Fruit fly (Drosophila melanogaster): ENCODE results near the gene inaF-D.
A peak's percentile ranks its signal among the peaks of the same experiment; 100 is the strongest.

inaF-D gene

DNA sequence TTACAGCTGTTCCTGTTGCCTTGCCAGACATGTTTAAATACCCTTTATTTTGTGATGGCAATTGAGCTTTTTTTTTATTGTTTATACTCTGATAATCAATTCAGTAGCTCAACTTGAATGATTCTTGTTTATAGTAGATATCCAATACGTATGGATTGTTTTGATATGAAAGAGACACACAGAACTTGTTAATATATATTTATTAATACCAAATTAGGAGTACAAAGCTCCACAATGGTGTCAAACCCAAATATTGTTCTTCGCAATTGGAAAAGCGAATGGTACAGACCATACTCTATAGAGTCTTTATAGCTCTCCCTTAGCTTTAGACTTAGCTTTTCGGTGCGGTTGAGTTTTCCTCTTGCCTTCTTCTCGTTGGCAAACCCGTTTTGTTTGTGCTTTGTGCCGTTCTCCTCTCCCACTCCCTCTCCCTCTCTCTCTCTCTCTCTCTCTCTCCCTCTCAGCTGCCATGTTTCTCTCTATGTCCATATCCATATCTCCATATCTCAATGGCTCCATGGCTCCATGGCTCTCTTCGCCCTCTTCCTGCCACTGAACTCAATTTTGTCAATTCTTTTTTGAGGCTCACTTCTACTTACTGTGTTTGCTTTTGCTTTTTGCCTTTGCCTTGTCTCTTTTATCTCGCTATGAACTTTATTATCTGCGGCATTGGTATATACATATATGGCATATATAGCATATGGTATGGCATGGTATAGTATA lies 42.8 kb downstream of the inaF-D start (continued):
- TF ChIP-seq Scr (GFP tag; IDR thresholded peaks at IDR 0.05; ENCODE audit: partially characterized antibody), result no peak
- peak; percentile 75 for TF ChIP-seq lab (GFP tag; optimal IDR thresholded peaks at IDR 0.05)
- TF ChIP-seq gcm (GFP tag; optimal IDR thresholded peaks at IDR 0.05), result peak; percentile 30
- no peak for TF ChIP-seq CG17912 (GFP tag; optimal IDR thresholded peaks at IDR 0.05)
- TF ChIP-seq tap (tag; optimal IDR thresholded peaks at IDR 0.05), result peak; percentile 34
- TF ChIP-seq CG11696 (GFP tag; IDR thresholded peaks at IDR 0.05), result peak; percentile 40; the same call in 1 of the 2 replicates
- TF ChIP-seq chm (GFP tag; IDR thresholded peaks at IDR 0.05), result peak; percentile 38; the same call in 1 of the 2 replicates
- no peak for TF ChIP-seq zf30C (GFP tag; optimal IDR thresholded peaks at IDR 0.05)
- no peak for TF ChIP-seq CG34422 (GFP tag; IDR thresholded peaks at IDR 0.05)
- no peak for TF ChIP-seq CG10209 (GFP tag; optimal IDR thresholded peaks at IDR 0.05)
- peak; percentile 26 for TF ChIP-seq schlank (tag; optimal IDR thresholded peaks at IDR 0.05)
- TF ChIP-seq CG6813 (GFP tag; optimal IDR thresholded peaks at IDR 0.05), result peak; percentile 69
- no peak for TF ChIP-seq CG12104 (GFP tag; optimal IDR thresholded peaks at IDR 0.05)
- TF ChIP-seq CG10979 (tag; optimal IDR thresholded peaks at IDR 0.05), result no peak
- TF ChIP-seq Atf6 (GFP tag; IDR thresholded peaks at IDR 0.05), result peak; percentile 59
- TF ChIP-seq org-1 (GFP tag; optimal IDR thresholded peaks at IDR 0.05), result no peak
- peak; percentile 75 for TF ChIP-seq sug (tag; optimal IDR thresholded peaks at IDR 0.05)
- TF ChIP-seq HLHmδ (GFP tag; optimal IDR thresholded peaks at IDR 0.05), result peak; percentile 72
- TF ChIP-seq Hand (GFP tag; optimal IDR thresholded peaks at IDR 0.05), result peak; percentile 53
- peak; percentile 61 for TF ChIP-seq CG6683 (GFP tag; optimal IDR thresholded peaks at IDR 0.05)
- peak; percentile 28 for TF ChIP-seq dmrt99B (tag; optimal IDR thresholded peaks at IDR 0.05)
- TF ChIP-seq HLH4C (GFP tag; IDR thresholded peaks at IDR 0.05; ENCODE audit: partially characterized antibody), result no peak
- peak; percentile 65 for TF ChIP-seq CG7987 (GFP tag; optimal IDR thresholded peaks at IDR 0.05)
- no peak for TF ChIP-seq gcm2 (GFP tag; optimal IDR thresholded peaks at IDR 0.05)
- no peak for TF ChIP-seq CG2889 (GFP tag; IDR thresholded peaks at IDR 0.05)
- TF ChIP-seq Dll (GFP tag; IDR thresholded peaks at IDR 0.05; ENCODE audit: partially characterized antibody), result no peak
- peak; percentile 50 for TF ChIP-seq HHEX (GFP tag; optimal IDR thresholded peaks at IDR 0.05)
- TF ChIP-seq amos (GFP tag; IDR thresholded peaks at IDR 0.05; ENCODE audit: partially characterized antibody), result no peak
- peak; percentile 25 for TF ChIP-seq Sox100B (GFP tag; optimal IDR thresholded peaks at IDR 0.05)
- TF ChIP-seq CG6654 (GFP tag; optimal IDR thresholded peaks at IDR 0.05), result no peak
- peak; percentile 6 for TF ChIP-seq CG18262 (tag; optimal IDR thresholded peaks at IDR 0.05)
- peak; percentile 17 for TF ChIP-seq Fer3 (tag; optimal IDR thresholded peaks at IDR 0.05)
- TF ChIP-seq CG7839 (tag; optimal IDR thresholded peaks at IDR 0.05), result no peak
- peak; percentile 40 for TF ChIP-seq Nf-YC (tag; optimal IDR thresholded peaks at IDR 0.05)
- TF ChIP-seq her (GFP tag; optimal IDR thresholded peaks at IDR 0.05), result peak; percentile 51
- TF ChIP-seq CG4404 (GFP tag; IDR thresholded peaks at IDR 0.05), result no peak
- TF ChIP-seq CG3838 (GFP tag; optimal IDR thresholded peaks at IDR 0.05), result no peak
- TF ChIP-seq CG12219 (GFP tag; optimal IDR thresholded peaks at IDR 0.05), result peak; percentile 32
- TF ChIP-seq CG15514 (GFP tag; optimal IDR thresholded peaks at IDR 0.05), result peak; percentile 63
- peak; percentile 15 for TF ChIP-seq CG4854 (GFP tag; optimal IDR thresholded peaks at IDR 0.05)
- TF ChIP-seq CG12744 (GFP tag; optimal IDR thresholded peaks at IDR 0.05), result no peak
- peak; percentile 36; the same call in 1 of the 3 replicates for TF ChIP-seq CG11695 (GFP tag; IDR thresholded peaks at IDR 0.05)
- TF ChIP-seq CkIIα-i1 (GFP tag; IDR thresholded peaks at IDR 0.05), result no peak
- TF ChIP-seq stc (GFP tag; IDR thresholded peaks at IDR 0.05), result peak; percentile 26; the same call in 1 of the 2 replicates
- TF ChIP-seq CG18599 (GFP tag; optimal IDR thresholded peaks at IDR 0.05), result peak; percentile 80
- no peak for TF ChIP-seq CG16815 (GFP tag; optimal IDR thresholded peaks at IDR 0.05)
- TF ChIP-seq wek (GFP tag; optimal IDR thresholded peaks at IDR 0.05), result peak; percentile 68
- TF ChIP-seq Eip74EF (GFP tag; optimal IDR thresholded peaks at IDR 0.05), result no peak

Measured in whole organism, embryonic.